Worm (Caenorhabditis elegans) whole organism, late embryonic: ENCODE data around the gene clc-13.

Experiments
- Y22D7AL.16 ChIP-seq: sonication (generic microtip); optimal IDR thresholded peaks from 2 replicates; lab custom pipeline; 2016; ENCODE audit warnings: missing genetic modification characterization, missing compliant biosample characterization
- ahr-1 ChIP-seq: sonication (generic microtip); optimal IDR thresholded peaks from 2 replicates; lab custom pipeline; 2016; ENCODE audit warnings: missing genetic modification characterization, missing compliant biosample characterization
- ceh-9 ChIP-seq: sonication (generic microtip); optimal IDR thresholded peaks from 2 replicates; lab custom pipeline; 2016; ENCODE audit warnings: mild to moderate bottlenecking, missing genetic modification characterization, inconsistent platforms, missing compliant biosample characterization
- fkh-10 ChIP-seq: fragments of 150-350 bp; optimal IDR thresholded peaks from 2 replicates; lab custom pipeline; 2014; ENCODE audit warnings: missing biosample characterization, missing genetic modification reagents, missing genetic modification characterization
- fkh-6 ChIP-seq: sonication (generic microtip); optimal IDR thresholded peaks from 2 replicates; lab custom pipeline; 2016; ENCODE audit warnings: missing genetic modification characterization, missing compliant biosample characterization
- hlh-30 ChIP-seq: sonication (generic microtip); optimal IDR thresholded peaks from 2 replicates; lab custom pipeline; 2017; ENCODE audit warnings: antibody characterized with exemption, missing genetic modification characterization, missing compliant biosample characterization; ENCODE audit not compliant: insufficient read depth
- nhr-11 ChIP-seq: fragments of 150-350 bp; optimal IDR thresholded peaks from 2 replicates; lab custom pipeline; 2014; ENCODE audit warnings: missing biosample characterization, missing genetic modification characterization
- pha-2 ChIP-seq: sonication (generic microtip); optimal IDR thresholded peaks from 2 replicates; lab custom pipeline; 2017; ENCODE audit warnings: mild to moderate bottlenecking, missing genetic modification characterization, missing compliant biosample characterization
- pqm-1 ChIP-seq: sonication (generic microtip); optimal IDR thresholded peaks from 2 replicates; lab custom pipeline; 2016; ENCODE audit warnings: missing genetic modification characterization, missing compliant biosample characterization
- sox-2 ChIP-seq: fragments of 200-800 bp; sonication (Bioruptor generic); IDR thresholded peaks from 2 replicates; pipeline ENCODE4 v1.3.6; 2022; ENCODE audit warnings: missing genetic modification reagents, missing genetic modification characterization, missing compliant biosample characterization
- tbx-2 ChIP-seq: sonication (generic microtip); optimal IDR thresholded peaks from 2 replicates; lab custom pipeline; 2016; ENCODE audit warnings: missing genetic modification characterization, missing compliant biosample characterization
- unc-55 ChIP-seq: sonication (generic microtip); optimal IDR thresholded peaks from 2 replicates; lab custom pipeline; 2017; ENCODE audit warnings: missing biosample characterization, missing genetic modification reagents, missing genetic modification characterization
- ztf-16 ChIP-seq: sonication (generic microtip); optimal IDR thresholded peaks from 2 replicates; lab custom pipeline; 2017; ENCODE audit warnings: missing genetic modification characterization, missing compliant biosample characterization

DNA sequence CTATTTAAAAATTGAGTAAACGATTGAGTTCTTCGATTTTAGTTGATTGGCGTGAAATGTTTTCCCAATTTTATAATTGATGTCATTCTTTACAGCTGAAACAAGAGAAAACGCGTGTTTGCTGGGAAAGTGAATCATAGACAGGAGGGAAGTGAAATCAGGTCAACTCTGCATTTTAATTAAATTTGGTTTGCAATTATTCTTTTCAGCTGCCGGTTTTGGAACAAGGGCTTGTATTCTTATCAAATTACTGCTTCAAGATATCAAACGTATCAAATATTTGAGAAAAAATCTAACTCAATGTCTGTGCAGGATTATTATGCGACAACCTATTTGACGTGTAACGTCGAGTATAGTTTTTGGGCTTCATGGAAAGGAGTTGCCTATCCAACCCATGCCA, 2.6 kb downstream of the clc-13 start, which contains the start of gene srh-97:
- TF ChIP-seq nhr-11 (tag; lab: Kevin White, UChicago): no peak
- TF ChIP-seq tbx-2 (tag; lab: Kevin White, UChicago): no peak
- TF ChIP-seq hlh-30: no peak
- TF ChIP-seq pqm-1 (tag; lab: Kevin White, UChicago): no peak
- no peak for TF ChIP-seq sox-2 (GFP tag; lab: Robert Waterston, UW)
- TF ChIP-seq ztf-16 (tag; lab: Kevin White, UChicago): no peak
- no peak for TF ChIP-seq ceh-9
- TF ChIP-seq fkh-10 (GFP tag; lab: Kevin White, UChicago): no peak
- TF ChIP-seq ahr-1: no peak
- no peak for TF ChIP-seq Y22D7AL.16 (tag; lab: Kevin White, UChicago)
- TF ChIP-seq unc-55 (GFP tag; lab: Kevin White, UChicago): no peak
- TF ChIP-seq fkh-6: no peak
- TF ChIP-seq pha-2 (tag; lab: Kevin White, UChicago): no peak
